Worm (Caenorhabditis elegans) whole organism, late embryonic: ENCODE results near the gene srh-304.

Experiments used
- ahr-1 ChIP-seq: sonication (generic microtip); optimal IDR thresholded peaks from 2 replicates; lab custom pipeline; 2016; ENCODE audit warnings: missing genetic modification characterization, missing compliant biosample characterization
- ama-1 ChIP-seq: fragments of 150-350 bp; optimal IDR thresholded peaks from 2 replicates; lab custom pipeline; 2014
- ceh-9 ChIP-seq: sonication (generic microtip); optimal IDR thresholded peaks from 2 replicates; lab custom pipeline; 2016; ENCODE audit warnings: mild to moderate bottlenecking, missing genetic modification characterization, inconsistent platforms, missing compliant biosample characterization
- elt-2 ChIP-seq: sonication (generic microtip); optimal IDR thresholded peaks from 2 replicates; lab custom pipeline; 2016; ENCODE audit warnings: missing genetic modification reagents, missing genetic modification characterization, missing compliant biosample characterization
- fkh-10 ChIP-seq: fragments of 150-350 bp; optimal IDR thresholded peaks from 2 replicates; lab custom pipeline; 2014; ENCODE audit warnings: missing biosample characterization, missing genetic modification reagents, missing genetic modification characterization
- lim-6 ChIP-seq: sonication (generic microtip); optimal IDR thresholded peaks from 2 replicates; lab custom pipeline; 2016; ENCODE audit warnings: missing genetic modification characterization, missing compliant biosample characterization
- mec-3 ChIP-seq: sonication (generic microtip); optimal IDR thresholded peaks from 2 replicates; lab custom pipeline; 2016; ENCODE audit warnings: borderline replicate concordance, missing genetic modification characterization, missing compliant biosample characterization
- nhr-11 ChIP-seq: fragments of 150-350 bp; optimal IDR thresholded peaks from 2 replicates; lab custom pipeline; 2014; ENCODE audit warnings: missing biosample characterization, missing genetic modification characterization
- pha-4 ChIP-seq: fragments of 150-350 bp; optimal IDR thresholded peaks from 2 replicates; lab custom pipeline; 2018; ENCODE audit warnings: missing biosample characterization, missing genetic modification reagents, missing genetic modification characterization
- pros-1 ChIP-seq: fragments of 150-350 bp; optimal IDR thresholded peaks from 2 replicates; lab custom pipeline; 2014; ENCODE audit warnings: missing biosample characterization, missing genetic modification reagents, missing genetic modification characterization
- sdc-2 ChIP-seq: sonication (generic microtip); optimal IDR thresholded peaks from 2 replicates; lab custom pipeline; 2016; ENCODE audit warnings: missing genotype, missing genetic modification characterization, missing compliant biosample characterization
- tbx-2 ChIP-seq: sonication (generic microtip); optimal IDR thresholded peaks from 2 replicates; lab custom pipeline; 2016; ENCODE audit warnings: missing genetic modification characterization, missing compliant biosample characterization
- tbx-7 ChIP-seq: sonication (generic microtip); optimal IDR thresholded peaks from 2 replicates; lab custom pipeline; 2016; ENCODE audit warnings: missing genotype, missing genetic modification characterization, missing compliant biosample characterization

- TF ChIP-seq pros-1 = no peak
- no peak for TF ChIP-seq lim-6 (tag; lab: Kevin White, UChicago)
- no peak for TF ChIP-seq nhr-11
- no peak for TF ChIP-seq ahr-1 (tag; lab: Kevin White, UChicago)
- no peak for TF ChIP-seq ama-1 (lab: Kevin White, UChicago)
- no peak for TF ChIP-seq fkh-10 (GFP tag; lab: Kevin White, UChicago)
- TF ChIP-seq ceh-9 (tag; lab: Kevin White, UChicago) = no peak
- TF ChIP-seq pha-4 = no peak
- TF ChIP-seq elt-2 (tag; lab: Kevin White, UChicago) = no peak
- TF ChIP-seq tbx-7 = no peak
- no peak for TF ChIP-seq mec-3
- TF ChIP-seq tbx-2 (tag; lab: Kevin White, UChicago) = no peak
- no peak for TF ChIP-seq sdc-2 (tag; lab: Kevin White, UChicago)
These were observed 38.2 kb upstream of the srh-304 start, which contains the start of gene srh-290 for ce11 chrV:17790191-17790590.
